Worm (Caenorhabditis elegans) whole organism, L2 larva: ENCODE data around the gene clec-38.

Experiments used
- ZK546.5 ChIP-seq: sonication (generic microtip); optimal IDR thresholded peaks from 2 replicates; lab custom pipeline; 2017; ENCODE audit warnings: missing biosample characterization, missing genetic modification characterization
- alr-1 ChIP-seq: fragments of 150-350 bp; optimal IDR thresholded peaks from 2 replicates; lab custom pipeline; 2014; ENCODE audit warnings: missing biosample characterization, missing genetic modification characterization
- aly-2 ChIP-seq: fragments of 150-350 bp; optimal IDR thresholded peaks from 2 replicates; lab custom pipeline; 2014; ENCODE audit warnings: missing biosample characterization, missing genetic modification characterization
- ama-1 ChIP-seq: fragments of 150-350 bp; optimal IDR thresholded peaks from 2 replicates; lab custom pipeline; 2018; ENCODE audit warnings: inconsistent platforms
- elt-3 ChIP-seq: sonication (generic microtip); optimal IDR thresholded peaks from 2 replicates; lab custom pipeline; 2017; ENCODE audit warnings: missing biosample characterization, missing genetic modification characterization
- fos-1 ChIP-seq: fragments of 150-350 bp; optimal IDR thresholded peaks from 2 replicates; lab custom pipeline; 2014; ENCODE audit warnings: missing biosample characterization, missing genetic modification characterization
- mdl-1 ChIP-seq, 2 experiments: fragments of 150-350 bp in 1 of 2; sonication (generic microtip) in 1 of 2; optimal IDR thresholded peaks; 2 replicates each; lab custom pipeline; 2017; ENCODE audit warnings: missing biosample characterization in 2 of 2, missing genetic modification characterization in 2 of 2
- nhr-11 ChIP-seq: fragments of 150-350 bp; optimal IDR thresholded peaks from 2 replicates; lab custom pipeline; 2014; ENCODE audit warnings: missing biosample characterization, missing genetic modification characterization
- nhr-25 ChIP-seq: fragments of 150-350 bp; sonication (generic microtip); optimal IDR thresholded peaks from 3 replicates; lab custom pipeline; 2014; ENCODE audit warnings: missing biosample characterization, missing genetic modification characterization
- nhr-77 ChIP-seq: fragments of 150-350 bp; optimal IDR thresholded peaks from 2 replicates; lab custom pipeline; 2014; ENCODE audit warnings: missing biosample characterization, missing genetic modification characterization
- snpc-4 ChIP-seq: fragments of 150-350 bp; optimal IDR thresholded peaks from 2 replicates; lab custom pipeline; 2014; ENCODE audit warnings: missing biosample characterization, missing genetic modification characterization
- zag-1 ChIP-seq: fragments of 150-350 bp; optimal IDR thresholded peaks from 2 replicates; lab custom pipeline; 2014; ENCODE audit warnings: missing biosample characterization, missing genetic modification characterization
- ztf-1 ChIP-seq: fragments of 200-800 bp; sonication (Bioruptor generic); conservative IDR thresholded peaks from 2 replicates; pipeline ENCODE4 v1.3.6; 2022; ENCODE audit warnings: missing genetic modification characterization, missing compliant biosample characterization

ce11 chrV:16739100-16739499 lies 3.7 kb upstream of the clec-38 start, which contains the start of the genes clec-29 and clec-39:
- TF ChIP-seq zag-1 (tag; lab: Kevin White, UChicago) (no peak), nhr-77 (tag; lab: Kevin White, UChicago) (no peak), fos-1 (no peak), elt-3 (tag; lab: Kevin White, UChicago) (no peak), nhr-11 (tag; lab: Kevin White, UChicago) (no peak), snpc-4 (tag; lab: Kevin White, UChicago) (no peak), ztf-1 (no peak), mdl-1 (tag; optimal IDR thresholded peaks at IDR 0.05; lab: Kevin White, UChicago) (no peak), ama-1 (lab: Kevin White, UChicago) (no peak), aly-2 (no peak), ZK546.5 (no peak), nhr-25 (tag; lab: Kevin White, UChicago) (no peak), alr-1 (tag; lab: Kevin White, UChicago) (no peak)
